Fruit fly (Drosophila melanogaster) whole organism, embryonic: ENCODE data around the gene nAChRalpha7.

Source experiments
- Ada2b ChIP-seq: fragments of 200-800 bp; sonication (Bioruptor generic); IDR thresholded peaks from 2 replicates; pipeline ENCODE4 v1.3.6; 2022; ENCODE audit warnings: missing biosample characterization, missing genetic modification characterization
- Adf1 ChIP-seq: fragments of 200-800 bp; sonication (Bioruptor generic); IDR thresholded peaks from 2 replicates; pipeline ENCODE4 v1.3.6; 2022; ENCODE audit warnings: missing biosample characterization, missing genetic modification characterization
- CG10431 ChIP-seq: fragments of 200-800 bp; sonication (Bioruptor generic); optimal IDR thresholded peaks from 3 replicates; lab custom pipeline; 2018; ENCODE audit warnings: missing biosample characterization, mild to moderate bottlenecking, missing genetic modification characterization
- CG11504 ChIP-seq: fragments of 200-800 bp; sonication (Bioruptor generic); optimal IDR thresholded peaks from 3 replicates; lab custom pipeline; 2019; ENCODE audit warnings: missing biosample characterization, mild to moderate bottlenecking, missing genetic modification characterization, moderate library complexity
- CG11560 ChIP-seq: fragments of 200-800 bp; sonication (Bioruptor generic); IDR thresholded peaks from 3 replicates; pipeline ENCODE4 v1.3.6; 2022; ENCODE audit warnings: missing biosample characterization, missing genetic modification characterization
- CG12391 ChIP-seq: fragments of 200-800 bp; sonication (Bioruptor generic); optimal IDR thresholded peaks from 3 replicates; lab custom pipeline; 2018; ENCODE audit warnings: missing biosample characterization, mild to moderate bottlenecking, missing genetic modification characterization, moderate library complexity
- CG17912 ChIP-seq: fragments of 200-800 bp; sonication (Bioruptor generic); optimal IDR thresholded peaks from 2 replicates; lab custom pipeline; 2018; ENCODE audit warnings: missing biosample characterization, mild to moderate bottlenecking, missing genetic modification characterization
- CG18619 ChIP-seq: fragments of 200-800 bp; sonication (Bioruptor generic); optimal IDR thresholded peaks from 3 replicates; lab custom pipeline; 2017; ENCODE audit warnings: missing biosample characterization, mild to moderate bottlenecking, missing genetic modification characterization
- CG18764 ChIP-seq: fragments of 200-800 bp; sonication (Bioruptor generic); optimal IDR thresholded peaks from 3 replicates; lab custom pipeline; 2016; ENCODE audit warnings: missing biosample characterization, missing genetic modification characterization
- CG2129 ChIP-seq: fragments of 200-800 bp; sonication (Bioruptor generic); IDR thresholded peaks from 2 replicates; pipeline ENCODE4 v1.3.6; 2022; ENCODE audit warnings: missing biosample characterization, missing genetic modification characterization; ENCODE audit not compliant: partially characterized antibody
- CG31441 ChIP-seq: fragments of 200-800 bp; sonication (Bioruptor generic); IDR thresholded peaks from 2 replicates; pipeline ENCODE4 v1.3.6; 2022; ENCODE audit warnings: missing biosample characterization, missing genetic modification characterization
- CG33557 ChIP-seq: fragments of 200-800 bp; sonication (Bioruptor generic); optimal IDR thresholded peaks from 2 replicates; lab custom pipeline; 2019; ENCODE audit warnings: missing biosample characterization, mild to moderate bottlenecking, missing genetic modification characterization, moderate library complexity
- CG3838 ChIP-seq: fragments of 200-800 bp; sonication (Bioruptor generic); optimal IDR thresholded peaks from 3 replicates; lab custom pipeline; 2016; ENCODE audit warnings: missing biosample characterization, missing genetic modification characterization
- CG4730 ChIP-seq: fragments of 200-800 bp; sonication (Bioruptor generic); IDR thresholded peaks from 2 replicates; pipeline ENCODE4 v1.3.6; 2022; ENCODE audit warnings: missing biosample characterization, missing genetic modification characterization
- CG5180 ChIP-seq: fragments of 200-800 bp; sonication (Bioruptor generic); optimal IDR thresholded peaks from 3 replicates; lab custom pipeline; 2017; ENCODE audit warnings: missing biosample characterization, missing genetic modification characterization, mild to moderate bottlenecking, moderate library complexity, missing genetic modification reagents
- CG7963 ChIP-seq: fragments of 200-800 bp; sonication (Bioruptor generic); IDR thresholded peaks from 3 replicates; pipeline ENCODE4 v1.3.6; 2022; ENCODE audit warnings: missing biosample characterization, missing genetic modification characterization; ENCODE audit not compliant: partially characterized antibody
- CG8478 ChIP-seq: fragments of >200 bp; optimal IDR thresholded peaks from 2 replicates; lab custom pipeline; 2018
- CG9727 ChIP-seq: fragments of 200-800 bp; sonication (Bioruptor generic); optimal IDR thresholded peaks from 3 replicates; lab custom pipeline; 2017; ENCODE audit warnings: missing biosample characterization, mild to moderate bottlenecking, missing genetic modification characterization
- Dad ChIP-seq: fragments of 200-800 bp; sonication (Bioruptor generic); optimal IDR thresholded peaks from 3 replicates; lab custom pipeline; 2016; ENCODE audit warnings: missing biosample characterization, missing genetic modification characterization
- Dll ChIP-seq: fragments of 200-800 bp; sonication (Bioruptor generic); IDR thresholded peaks from 4 replicates; pipeline ENCODE4 v1.3.6; 2022; ENCODE audit warnings: missing biosample characterization, missing genetic modification characterization; ENCODE audit not compliant: partially characterized antibody
- Drgx ChIP-seq: fragments of 200-800 bp; sonication (Bioruptor generic); IDR thresholded peaks from 2 replicates; pipeline ENCODE4 v1.3.6; 2022; ENCODE audit warnings: missing biosample characterization, missing genetic modification characterization
- E2f2 ChIP-seq: fragments of 200-800 bp; sonication (Bioruptor generic); IDR thresholded peaks from 2 replicates; pipeline ENCODE4 v1.3.6; 2022; ENCODE audit warnings: missing biosample characterization, missing genetic modification characterization
- Jarid2 ChIP-seq: fragments of 200-800 bp; sonication (Bioruptor generic); optimal IDR thresholded peaks from 3 replicates; lab custom pipeline; 2017; ENCODE audit warnings: mild to moderate bottlenecking, missing biosample characterization, missing genetic modification reagents, missing genetic modification characterization
- Kr ChIP-seq: fragments of 200-800 bp; sonication (Bioruptor generic); optimal IDR thresholded peaks from 2 replicates; lab custom pipeline; 2017; ENCODE audit warnings: missing biosample characterization, mild to moderate bottlenecking, missing genetic modification characterization
- Mad ChIP-seq: fragments of 200-800 bp; sonication (Bioruptor generic); optimal IDR thresholded peaks from 2 replicates; lab custom pipeline; 2016; ENCODE audit warnings: missing biosample characterization, missing genetic modification characterization
- Med ChIP-seq: fragments of 200-800 bp; sonication (Bioruptor generic); peaks from one replicate; lab custom pipeline; 2016; ENCODE audit warnings: missing biosample characterization, missing genetic modification characterization, mild to moderate bottlenecking, inconsistent platforms, moderate library complexity
- Pdp1 ChIP-seq, 2 experiments: fragments of 200-800 bp; sonication (Bioruptor generic); optimal IDR thresholded peaks; 3 replicates each; lab custom pipeline; 2016; ENCODE audit warnings: missing biosample characterization in 2 of 2, missing genetic modification characterization in 2 of 2, mild to moderate bottlenecking in 1 of 2, moderate library complexity in 1 of 2
- Ptx1 ChIP-seq: fragments of 200-800 bp; sonication (Bioruptor generic); IDR thresholded peaks from 2 replicates; pipeline ENCODE4 v1.3.6; 2022; ENCODE audit warnings: missing biosample characterization, missing genetic modification characterization
- Sox102F ChIP-seq: fragments of 200-800 bp; sonication (Bioruptor generic); optimal IDR thresholded peaks from 2 replicates; lab custom pipeline; 2018; ENCODE audit warnings: missing biosample characterization, mild to moderate bottlenecking, missing genetic modification characterization, moderate library complexity
- Taf1 ChIP-seq: fragments of 200-800 bp; sonication (Bioruptor generic); IDR thresholded peaks from 2 replicates; pipeline ENCODE4 v1.3.6; 2022; ENCODE audit warnings: missing biosample characterization, missing genetic modification characterization
- Usf ChIP-seq: fragments of 200-800 bp; sonication (Bioruptor generic); optimal IDR thresholded peaks from 2 replicates; lab custom pipeline; 2017; ENCODE audit warnings: missing genotype, missing biosample characterization, missing genetic modification characterization
- crol ChIP-seq: fragments of 200-800 bp; sonication (Bioruptor generic); IDR thresholded peaks from 2 replicates; pipeline ENCODE4 v1.3.6; 2022; ENCODE audit warnings: missing biosample characterization, missing genetic modification characterization
- exex ChIP-seq: fragments of 200-800 bp; sonication (Bioruptor generic); optimal IDR thresholded peaks from 4 replicates; lab custom pipeline; 2018; ENCODE audit warnings: missing biosample characterization, mild to moderate bottlenecking, missing genetic modification characterization, moderate library complexity
- gce ChIP-seq: fragments of 200-800 bp; sonication (Bioruptor generic); IDR thresholded peaks from 3 replicates; pipeline ENCODE4 v1.3.6; 2022; ENCODE audit warnings: missing biosample characterization, missing genetic modification characterization
- insv ChIP-seq, 2 experiments: fragments of 200-800 bp; sonication (Bioruptor generic); optimal IDR thresholded peaks; 3 replicates each; lab custom pipeline; 2016 to 2018; ENCODE audit warnings: missing biosample characterization in 2 of 2, missing genetic modification characterization in 2 of 2
- lab ChIP-seq: fragments of 200-800 bp; sonication (Bioruptor generic); optimal IDR thresholded peaks from 3 replicates; lab custom pipeline; 2017; ENCODE audit warnings: missing biosample characterization, missing genetic modification characterization, mild to moderate bottlenecking, moderate library complexity, missing genetic modification reagents
- lov ChIP-seq, 2 experiments: fragments of 200-800 bp in 1 of 2; fragments of >200 bp in 1 of 2; sonication (Bioruptor generic) in 1 of 2; IDR thresholded peaks in 1 of 2; optimal IDR thresholded peaks in 1 of 2; 2 replicates in 1 of 2; 3 replicates in 1 of 2; pipeline versions ENCODE4 v1.3.6 to Lab custom; 2017 to 2022; ENCODE audit warnings: missing biosample characterization in 1 of 2, missing genetic modification characterization in 1 of 2
- pan ChIP-seq, 4 experiments: fragments of >200 bp in 3 of 4; fragments of 200-800 bp in 1 of 4; sonication (Bioruptor generic) in 1 of 4; optimal IDR thresholded peaks in 3 of 4; IDR thresholded peaks in 1 of 4; 2 replicates each; pipeline versions ENCODE4 v1.3.6 to Lab custom; 2017 to 2022; ENCODE audit warnings: missing biosample characterization in 2 of 4, missing genetic modification characterization in 2 of 4, mixed read lengths in 1 of 4
- phol ChIP-seq: fragments of 200-800 bp; sonication (Bioruptor generic); optimal IDR thresholded peaks from 3 replicates; lab custom pipeline; 2018; ENCODE audit warnings: missing biosample characterization, mild to moderate bottlenecking, missing genetic modification characterization, moderate library complexity
- sd ChIP-seq: fragments of 200-800 bp; sonication (Bioruptor generic); optimal IDR thresholded peaks from 3 replicates; lab custom pipeline; 2018; ENCODE audit warnings: missing biosample characterization, mild to moderate bottlenecking, missing genetic modification characterization, moderate library complexity
- sens-2 ChIP-seq: fragments of 200-800 bp; sonication (Bioruptor generic); IDR thresholded peaks from 2 replicates; pipeline ENCODE4 v1.3.6; 2022; ENCODE audit warnings: missing biosample characterization, missing genetic modification characterization
- sr ChIP-seq: fragments of 200-800 bp; sonication (Bioruptor generic); IDR thresholded peaks from 3 replicates; pipeline ENCODE4 v1.3.6; 2022; ENCODE audit warnings: missing biosample characterization, missing genetic modification characterization
- tio ChIP-seq: fragments of 200-800 bp; sonication (Bioruptor generic); optimal IDR thresholded peaks from 2 replicates; lab custom pipeline; 2017; ENCODE audit warnings: missing biosample characterization, missing genetic modification characterization, inconsistent platforms
- tll ChIP-seq, 2 experiments: fragments of 200-800 bp in 1 of 2; fragments of >200 bp in 1 of 2; sonication (Bioruptor generic) in 1 of 2; optimal IDR thresholded peaks; 2 replicates each; lab custom pipeline; 2017 to 2019; ENCODE audit warnings: missing biosample characterization in 2 of 2, missing genetic modification characterization in 2 of 2, mild to moderate bottlenecking in 1 of 2, moderate library complexity in 1 of 2
- twi ChIP-seq: fragments of 200-800 bp; optimal IDR thresholded peaks from 2 replicates; lab custom pipeline; 2019; ENCODE audit warnings: missing biosample characterization, mild to moderate bottlenecking, missing genetic modification characterization, moderate library complexity
- zen2 ChIP-seq: fragments of 200-800 bp; sonication (Bioruptor generic); IDR thresholded peaks from 3 replicates; pipeline ENCODE4 v1.3.6; 2022; ENCODE audit warnings: missing biosample characterization, missing genetic modification characterization; ENCODE audit not compliant: partially characterized antibody

Gene nAChRalpha7

DNA sequence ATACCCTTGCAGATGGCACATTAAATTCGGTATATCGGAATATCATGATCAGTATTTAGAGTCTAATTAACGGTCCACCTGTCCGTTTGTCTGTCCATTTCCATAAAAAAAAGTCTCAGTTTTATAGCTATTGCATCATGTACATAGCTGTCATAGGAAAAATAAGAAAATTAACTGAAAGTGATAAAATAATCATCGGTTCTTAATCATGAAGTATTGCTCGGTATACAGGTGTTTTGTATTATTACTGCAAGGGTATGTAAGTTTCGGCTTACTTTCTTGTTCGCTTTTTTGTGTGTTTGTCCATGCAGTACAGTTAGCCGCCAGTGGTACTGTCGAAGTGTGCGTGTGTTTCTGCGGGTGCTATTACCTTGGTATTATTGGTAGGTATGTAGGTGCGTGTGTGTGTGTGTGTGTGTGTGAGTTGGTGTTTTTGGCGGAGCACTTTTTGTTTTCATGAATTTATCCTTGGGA lies 6.4 kb upstream of the nAChRalpha7 start (continued):
- TF ChIP-seq CG9727 (GFP tag; lab: Kevin White, UChicago) (peak; percentile 57), CG5180 (GFP tag; lab: Kevin White, UChicago) (peak; percentile 34)

DNA sequence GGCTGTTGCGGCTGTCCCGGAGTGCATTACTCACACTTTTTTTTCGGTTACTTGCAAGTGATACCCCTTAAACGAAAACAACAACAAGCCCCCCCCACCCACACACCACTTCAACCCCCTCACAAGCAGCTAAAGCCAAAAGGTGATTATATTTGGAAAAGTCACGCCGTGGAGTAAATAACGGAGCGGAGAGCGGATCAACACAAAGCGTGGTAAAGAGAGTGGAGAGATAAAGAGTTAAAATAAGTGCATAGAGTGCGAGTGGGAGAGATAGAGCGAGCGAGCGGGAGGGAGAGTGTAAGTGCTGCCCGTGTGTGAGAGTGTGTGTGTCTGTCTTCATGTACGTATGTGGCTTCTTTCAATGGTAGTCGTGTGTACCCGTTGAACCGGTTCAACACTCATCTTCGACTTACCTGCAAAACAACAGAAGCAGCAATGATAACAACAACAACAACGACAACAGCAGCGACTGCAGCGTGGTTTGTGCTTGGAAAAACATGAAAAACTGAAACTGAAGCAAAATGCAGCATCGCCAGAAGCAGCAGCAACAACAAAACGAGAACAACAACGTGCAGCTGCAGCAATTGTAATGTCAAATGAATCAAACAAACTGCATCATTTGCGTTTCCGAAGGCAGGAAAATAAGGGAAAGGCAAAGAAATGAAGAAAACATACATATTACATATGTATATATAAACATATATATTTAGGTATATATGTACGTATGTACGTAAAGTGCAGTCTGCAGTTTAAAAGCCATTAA lies 5.4 kb upstream of the nAChRalpha7 start:
- no peak for TF ChIP-seq twi (tag; lab: Kevin White, UChicago)
- no peak for TF ChIP-seq Ada2b (GFP tag; lab: Robert Waterston, UW)
- no peak for TF ChIP-seq Mad (GFP tag; lab: Kevin White, UChicago)
- no peak for TF ChIP-seq zen2
- TF ChIP-seq lov (optimal IDR thresholded peaks at IDR 0.05; lab: Kevin White, UChicago): no peak
- TF ChIP-seq lov (GFP tag; IDR thresholded peaks at IDR 0.05; lab: Robert Waterston, UW): no peak
- no peak for TF ChIP-seq CG3838
- no peak for TF ChIP-seq Taf1 (GFP tag; lab: Robert Waterston, UW)
- no peak for TF ChIP-seq CG8478
- TF ChIP-seq Usf: no peak
- TF ChIP-seq sr (GFP tag; lab: Robert Waterston, UW): no peak
- TF ChIP-seq CG10431: no peak
- TF ChIP-seq tll (GFP tag; optimal IDR thresholded peaks at IDR 0.05; lab: Kevin White, UChicago): peak in 1 of 2 experiments; percentile 59
- no peak for TF ChIP-seq CG18619
- no peak for TF ChIP-seq Pdp1 (GFP tag; optimal IDR thresholded peaks at IDR 0.05; lab: Kevin White, UChicago)
- peak; percentile 65 for TF ChIP-seq crol
- no peak for TF ChIP-seq pan (optimal IDR thresholded peaks at IDR 0.05; lab: Kevin White, UChicago)
- no peak for TF ChIP-seq pan (GFP tag; optimal IDR thresholded peaks at IDR 0.05 in 1 of 2, IDR thresholded peaks at IDR 0.05 in 1 of 2)
- no peak for TF ChIP-seq gce (GFP tag; lab: Robert Waterston, UW)
- TF ChIP-seq CG31441 (GFP tag; lab: Robert Waterston, UW): no peak
- TF ChIP-seq CG12391: no peak
- TF ChIP-seq Jarid2 (GFP tag; lab: Kevin White, UChicago): peak; percentile 39
- TF ChIP-seq CG2129 (GFP tag; lab: Robert Waterston, UW): no peak
- TF ChIP-seq CG4730 (GFP tag; lab: Robert Waterston, UW): no peak
- no peak for TF ChIP-seq Sox102F (GFP tag; lab: Kevin White, UChicago)
- TF ChIP-seq Dad: no peak
- TF ChIP-seq Med (GFP tag; lab: Kevin White, UChicago): peak; percentile 27
- TF ChIP-seq CG11560 (tag; lab: Robert Waterston, UW): no peak
- no peak for TF ChIP-seq tio
- peak; percentile 97 for TF ChIP-seq Kr (GFP tag; lab: Kevin White, UChicago)
- no peak for TF ChIP-seq lab
- TF ChIP-seq CG33557 (GFP tag; lab: Kevin White, UChicago): peak; percentile 30
- TF ChIP-seq insv (GFP tag; optimal IDR thresholded peaks at IDR 0.05; lab: Kevin White, UChicago): no peak
- TF ChIP-seq CG11504 (tag; lab: Kevin White, UChicago): no peak
- no peak for TF ChIP-seq Drgx
- no peak for TF ChIP-seq Ptx1 (GFP tag; lab: Robert Waterston, UW)
- no peak for TF ChIP-seq Adf1 (GFP tag; lab: Robert Waterston, UW)
- TF ChIP-seq sens-2 (GFP tag; lab: Robert Waterston, UW): no peak
- TF ChIP-seq CG17912 (GFP tag; lab: Kevin White, UChicago): no peak
- TF ChIP-seq sd (tag; lab: Kevin White, UChicago): no peak
- TF ChIP-seq Dll (GFP tag; lab: Robert Waterston, UW): no peak
- TF ChIP-seq phol (tag; lab: Kevin White, UChicago): no peak
- TF ChIP-seq E2f2 (GFP tag; lab: Robert Waterston, UW): no peak
- no peak for TF ChIP-seq CG7963 (GFP tag; lab: Robert Waterston, UW)
- no peak for TF ChIP-seq exex
- TF ChIP-seq CG18764 (GFP tag; lab: Kevin White, UChicago): no peak
